Comparison of ENCODE assay signal across 2 fruit fly cellular contexts in the genomic region with DNA sequence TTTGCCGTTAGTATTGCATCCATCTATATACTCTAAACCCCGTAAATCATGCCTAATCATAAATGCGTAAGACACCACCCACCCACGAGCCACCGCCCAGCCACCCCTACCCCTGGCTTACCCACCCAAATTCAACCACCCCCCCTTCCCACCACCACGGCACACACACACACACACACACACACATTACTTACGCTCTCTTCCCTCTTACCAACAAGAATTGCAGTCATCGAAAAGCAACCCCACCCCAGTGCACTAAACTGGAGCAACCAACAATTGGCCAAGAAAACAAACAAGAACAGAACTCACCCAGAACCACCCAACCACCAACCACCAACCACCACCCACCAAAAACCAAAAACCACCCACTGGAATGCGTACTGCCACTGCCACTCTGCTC.
TF ChIP-seq lines count a peak whose summit lies in the region.

No protein-coding gene starts in this region.

- TF ChIP-seq CTCF in whole organism, embryonic (GFP tag; optimal IDR thresholded peaks at IDR 0.05; lab: Kevin White, UChicago) = no peak

TF ChIP-seq in whole organism, embryonic, 481 proteins besides CTCF, POLR2A, EP300 and RAD21:
- no peak for TF ChIP-seq NFAT (GFP tag; IDR thresholded peaks at IDR 0.05; lab: Robert Waterston, UW)
- peak; percentile 61; the same call in 1 of the 2 replicates for TF ChIP-seq crol (GFP tag; IDR thresholded peaks at IDR 0.05; lab: Robert Waterston, UW)
- TF ChIP-seq Dfd (GFP tag; optimal IDR thresholded peaks at IDR 0.05; lab: Kevin White, UChicago) = peak in 1 of 2 experiments; percentile 40
- TF ChIP-seq cg (GFP tag; optimal IDR thresholded peaks at IDR 0.05; lab: Kevin White, UChicago) = peak; percentile 3
- TF ChIP-seq Nf-YC (tag; optimal IDR thresholded peaks at IDR 0.05; lab: Kevin White, UChicago) = peak; percentile 44
- TF ChIP-seq Meics (GFP tag; optimal IDR thresholded peaks at IDR 0.05; lab: Kevin White, UChicago) = no peak
TF ChIP-seq in whole organism, embryonic: peak in this region for 4.

TF ChIP-seq in whole organism, wandering third instar larva, 38 proteins besides CTCF, POLR2A, EP300 and RAD21:
- peak; percentile 87 for TF ChIP-seq Dfd (GFP tag; optimal IDR thresholded peaks at IDR 0.05; lab: Kevin White, UChicago)
- no peak for TF ChIP-seq OdsH (GFP tag; optimal IDR thresholded peaks at IDR 0.05; lab: Kevin White, UChicago)
TF ChIP-seq in whole organism, wandering third instar larva: peak in this region for 1.
